Fruit fly (Drosophila melanogaster) whole organism, adult: ENCODE data around the gene InR.

Experiments used
- CG12768 ChIP-seq: fragments of 200-800 bp; sonication (Bioruptor generic); optimal IDR thresholded peaks from 2 replicates; lab custom pipeline; 2017; ENCODE audit warnings: missing biosample characterization, missing genetic modification characterization, mild to moderate bottlenecking, moderate library complexity, missing genetic modification reagents
- CG33017 ChIP-seq: fragments of 200-800 bp; sonication (Bioruptor generic); optimal IDR thresholded peaks from 2 replicates; lab custom pipeline; 2018; ENCODE audit warnings: missing biosample characterization, mild to moderate bottlenecking, missing genetic modification characterization, moderate library complexity
- Clk ChIP-seq: fragments of 200-800 bp; sonication (Bioruptor generic); optimal IDR thresholded peaks from 2 replicates; lab custom pipeline; 2017; ENCODE audit warnings: missing biosample characterization, missing genetic modification characterization
- Hr96 ChIP-seq: fragments of 200-800 bp; sonication (Bioruptor generic); optimal IDR thresholded peaks from 2 replicates; lab custom pipeline; 2016; ENCODE audit warnings: missing biosample characterization, missing genetic modification characterization
- Mnt ChIP-seq: fragments of 200-800 bp; sonication (Bioruptor generic); optimal IDR thresholded peaks from 2 replicates; lab custom pipeline; 2016; ENCODE audit warnings: missing biosample characterization, mild to moderate bottlenecking, missing genetic modification characterization
- bab1 ChIP-seq: fragments of 200-800 bp; sonication (Bioruptor generic); optimal IDR thresholded peaks from 3 replicates; lab custom pipeline; 2019; ENCODE audit warnings: missing biosample characterization, mild to moderate bottlenecking, missing genetic modification characterization, moderate library complexity
- cic ChIP-seq: fragments of 200-800 bp; sonication (Bioruptor generic); optimal IDR thresholded peaks from 2 replicates; lab custom pipeline; 2017; ENCODE audit warnings: missing biosample characterization, mild to moderate bottlenecking, missing genetic modification characterization, moderate library complexity
- cnc ChIP-seq, 2 experiments: fragments of >200 bp; optimal IDR thresholded peaks; 2 replicates each; lab custom pipeline; 2017
- kay ChIP-seq: fragments of 200-800 bp; sonication (Bioruptor generic); peaks from one replicate; lab custom pipeline; 2016; ENCODE audit warnings: missing biosample characterization, missing genetic modification characterization, borderline replicate concordance
- ovo ChIP-seq: fragments of 200-800 bp; sonication (Bioruptor generic); optimal IDR thresholded peaks from 2 replicates; lab custom pipeline; 2016; ENCODE audit warnings: missing biosample characterization, missing genetic modification characterization
- pad ChIP-seq: fragments of 200-800 bp; sonication (Bioruptor generic); optimal IDR thresholded peaks from 3 replicates; lab custom pipeline; 2017; ENCODE audit warnings: missing biosample characterization, missing genetic modification characterization, mild to moderate bottlenecking, moderate library complexity, missing genetic modification reagents
- tj ChIP-seq: fragments of 200-800 bp; sonication (Bioruptor generic); optimal IDR thresholded peaks from 3 replicates; lab custom pipeline; 2017; ENCODE audit warnings: missing biosample characterization, mild to moderate bottlenecking, missing genetic modification characterization, moderate library complexity
- toe ChIP-seq: fragments of 200-800 bp; sonication (Bioruptor generic); optimal IDR thresholded peaks from 2 replicates; lab custom pipeline; 2016; ENCODE audit warnings: missing biosample characterization, missing genetic modification characterization

dm6 chr3R:21590203-21590659, 28.9 kb downstream of the InR start:
- TF ChIP-seq CG12768 (GFP tag; lab: Kevin White, UChicago) (no peak), toe (GFP tag; lab: Kevin White, UChicago) (no peak), ovo (GFP tag; lab: Kevin White, UChicago) (no peak), cnc (optimal IDR thresholded peaks at IDR 0.05; lab: Kevin White, UChicago) (no peak), bab1 (no peak), pad (no peak), CG33017 (tag; lab: Kevin White, UChicago) (no peak), Mnt (GFP tag; lab: Kevin White, UChicago) (no peak), kay (peak; percentile 75), Hr96 (no peak), tj (GFP tag; lab: Kevin White, UChicago) (no peak), Clk (GFP tag; lab: Kevin White, UChicago) (no peak), cic (GFP tag; lab: Kevin White, UChicago) (peak; percentile 89)
